Worm (Caenorhabditis elegans) whole organism, L1 larva: ENCODE measurements around the gene brap-2.

ENCODE experiments used
- C34B4.2 ChIP-seq: sonication (generic microtip); optimal IDR thresholded peaks from 2 replicates; lab custom pipeline; 2017; ENCODE audit warnings: mild to moderate bottlenecking, missing genetic modification characterization, missing compliant biosample characterization
- F16B12.6 ChIP-seq: fragments of 150-350 bp; optimal IDR thresholded peaks from 2 replicates; lab custom pipeline; 2014; ENCODE audit warnings: missing biosample characterization, missing genetic modification characterization
- blmp-1 ChIP-seq: fragments of 150-350 bp; optimal IDR thresholded peaks from 2 replicates; lab custom pipeline; 2014; ENCODE audit warnings: missing biosample characterization, missing genetic modification characterization
- ceh-8 ChIP-seq: fragments of 200-800 bp; sonication (Bioruptor generic); optimal IDR thresholded peaks from 2 replicates; lab custom pipeline; 2018; ENCODE audit warnings: mild to moderate bottlenecking, missing genetic modification characterization, moderate library complexity, missing compliant biosample characterization
- ceh-82 ChIP-seq, 3 experiments: fragments of 150-350 bp in 1 of 3; sonication (generic microtip) in 2 of 3; optimal IDR thresholded peaks; 2 replicates each; lab custom pipeline; 2014 to 2017; ENCODE audit warnings: missing biosample characterization in 3 of 3, missing genetic modification characterization in 3 of 3
- dpl-1 ChIP-seq, 3 experiments: fragments of 150-350 bp in 2 of 3; sonication (generic microtip) in 1 of 3; optimal IDR thresholded peaks; 2 replicates each; lab custom pipeline; 2014 to 2017; ENCODE audit warnings: missing biosample characterization in 3 of 3, missing genetic modification characterization in 3 of 3, missing genetic modification reagents in 3 of 3
- efl-1 ChIP-seq, 4 experiments: fragments of 150-350 bp; optimal IDR thresholded peaks in 3 of 4; peaks in 1 of 4; 1 replicate in 1 of 4; 2 replicates in 3 of 4; lab custom pipeline; 2014; ENCODE audit warnings: missing biosample characterization in 2 of 4, missing genetic modification characterization in 2 of 4, missing genetic modification reagents in 2 of 4
- elt-2 ChIP-seq: sonication (generic microtip); optimal IDR thresholded peaks from 2 replicates; lab custom pipeline; 2016; ENCODE audit warnings: missing genetic modification characterization, mild to moderate bottlenecking, inconsistent platforms, missing compliant biosample characterization, missing genetic modification reagents
- elt-3 ChIP-seq, 6 experiments: fragments of 150-350 bp in 1 of 6; sonication (generic microtip); optimal IDR thresholded peaks; 2 replicates each; lab custom pipeline; 2017 to 2018; ENCODE audit warnings: missing biosample characterization in 6 of 6, missing genetic modification characterization in 6 of 6, inconsistent platforms in 1 of 6
- fkh-10 ChIP-seq: sonication (generic microtip); optimal IDR thresholded peaks from 2 replicates; lab custom pipeline; 2017; ENCODE audit warnings: missing biosample characterization, missing genetic modification reagents, missing genetic modification characterization
- hlh-17 ChIP-seq: fragments of 200-800 bp; sonication (Bioruptor generic); optimal IDR thresholded peaks from 2 replicates; lab custom pipeline; 2018; ENCODE audit warnings: missing genetic modification characterization, mild to moderate bottlenecking, missing compliant biosample characterization, moderate library complexity, borderline replicate concordance
- lin-39 ChIP-seq: fragments of 150-350 bp; optimal IDR thresholded peaks from 2 replicates; lab custom pipeline; 2014; ENCODE audit warnings: missing biosample characterization, missing genetic modification reagents, missing genetic modification characterization
- lir-3 ChIP-seq: sonication (generic microtip); optimal IDR thresholded peaks from 2 replicates; lab custom pipeline; 2016; ENCODE audit warnings: mild to moderate bottlenecking, missing genetic modification characterization, moderate library complexity, missing compliant biosample characterization; ENCODE audit not compliant: poor library complexity
- nhr-11 ChIP-seq: fragments of 150-350 bp; optimal IDR thresholded peaks from 2 replicates; lab custom pipeline; 2014; ENCODE audit warnings: missing biosample characterization, missing genetic modification characterization
- nhr-19 ChIP-seq: fragments of 200-800 bp; sonication (Bioruptor generic); conservative IDR thresholded peaks from 2 replicates; pipeline ENCODE4 v1.3.6; 2022; ENCODE audit warnings: missing genetic modification characterization, missing compliant biosample characterization
- nhr-84 ChIP-seq: sonication (generic microtip); optimal IDR thresholded peaks from 2 replicates; lab custom pipeline; 2017; ENCODE audit warnings: missing biosample characterization, missing genetic modification characterization
- nhr-85 ChIP-seq: sonication (generic microtip); peaks from one replicate; lab custom pipeline; 2016; ENCODE audit warnings: missing genetic modification characterization, inconsistent platforms, missing compliant biosample characterization
- pag-3 ChIP-seq: sonication (generic microtip); optimal IDR thresholded peaks from 2 replicates; lab custom pipeline; 2017; ENCODE audit warnings: missing genetic modification characterization, mild to moderate bottlenecking, missing compliant biosample characterization, antibody characterized with exemption, borderline replicate concordance; ENCODE audit not compliant: insufficient read depth
- pqm-1 ChIP-seq: sonication (generic microtip); optimal IDR thresholded peaks from 3 replicates; lab custom pipeline; 2017; ENCODE audit warnings: missing biosample characterization, missing genetic modification characterization
- swsn-7 ChIP-seq: sonication (generic microtip); optimal IDR thresholded peaks from 2 replicates; lab custom pipeline; 2016; ENCODE audit warnings: missing genetic modification characterization, missing compliant biosample characterization
- unc-130 ChIP-seq: fragments of 150-350 bp; optimal IDR thresholded peaks from 2 replicates; lab custom pipeline; 2017; ENCODE audit warnings: missing biosample characterization, missing genetic modification characterization, inconsistent platforms
- unc-62 ChIP-seq: fragments of 150-350 bp; optimal IDR thresholded peaks from 2 replicates; lab custom pipeline; 2014; ENCODE audit warnings: missing biosample characterization, missing genetic modification reagents, missing genetic modification characterization
- unc-86 ChIP-seq: sonication (generic microtip); optimal IDR thresholded peaks from 2 replicates; lab custom pipeline; 2016; ENCODE audit warnings: missing genetic modification characterization, missing compliant biosample characterization
- ztf-11 ChIP-seq, 2 experiments: sonication (generic microtip); optimal IDR thresholded peaks; 2 replicates each; lab custom pipeline; 2016 to 2017; ENCODE audit warnings: missing genetic modification characterization in 2 of 2, missing biosample characterization in 1 of 2, missing compliant biosample characterization in 1 of 2

Gene brap-2

DNA sequence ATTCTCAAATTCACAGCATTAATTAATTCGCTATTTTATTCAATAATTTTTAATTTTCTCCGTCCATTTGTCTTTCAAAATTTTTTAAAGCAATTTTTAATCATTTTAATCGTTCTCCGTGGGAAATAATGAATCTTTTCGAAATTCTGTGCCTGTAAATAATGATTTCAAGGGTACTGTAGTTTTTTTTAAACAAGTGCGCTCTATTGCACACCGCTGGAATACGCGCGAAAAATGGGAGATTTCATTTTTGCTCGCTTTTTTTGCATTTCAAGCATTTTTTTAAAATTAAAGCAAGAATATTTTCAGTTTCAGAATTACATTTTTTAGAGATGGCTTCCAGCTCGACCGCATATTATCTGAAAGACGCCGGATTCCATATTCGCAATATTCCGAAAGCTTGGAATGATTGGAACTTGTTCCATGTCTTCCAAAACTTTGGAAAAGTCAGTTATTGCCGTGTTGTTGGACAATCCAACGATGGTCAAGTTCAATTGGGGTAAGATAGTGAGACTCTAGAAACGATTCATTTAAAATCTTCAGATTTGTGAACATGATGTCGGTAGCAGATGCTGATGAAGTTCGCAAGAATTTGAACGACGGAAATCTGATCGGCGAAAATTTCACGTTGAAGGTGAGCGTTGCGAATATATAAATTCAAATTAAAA is 28.1 kb upstream of the brap-2 start, which contains the start of gene tofu-6 (continued):
- TF ChIP-seq nhr-19 (no peak), pag-3 (no peak), dpl-1 (GFP tag; optimal IDR thresholded peaks at IDR 0.05; lab: Kevin White, UChicago) (peak; percentile 55 to 80 (median 62)), unc-62 (GFP tag; lab: Kevin White, UChicago) (no peak), lin-39 (no peak)

DNA sequence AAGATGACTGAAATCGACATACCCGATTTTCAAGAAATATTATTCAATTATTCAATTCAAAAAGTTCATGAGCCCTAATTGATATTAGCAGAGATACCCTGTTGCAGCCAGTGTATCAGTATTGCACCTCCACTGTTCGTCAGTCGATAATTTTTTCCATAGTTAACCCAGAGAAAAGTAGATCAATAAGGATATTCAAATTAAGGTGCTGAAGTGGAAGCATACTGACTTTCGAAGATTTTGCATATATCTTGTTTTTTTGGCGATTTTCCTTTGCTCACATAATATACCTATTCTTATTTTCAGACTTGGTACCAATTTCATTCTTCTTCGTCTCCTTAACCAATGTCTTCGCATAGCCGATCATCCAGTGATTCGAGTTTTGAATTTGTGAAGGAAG is 25.9 kb upstream of the brap-2 start, which contains the start of gene EEED8.15:
Gene EEED8.15 (plus strand): TSS at position 301 of the 400 bp plus-strand sequence.
- TF ChIP-seq nhr-11 (tag; lab: Kevin White, UChicago) (no peak), nhr-85 (no peak), elt-2 (tag; lab: Kevin White, UChicago) (no peak), unc-86 (tag; lab: Kevin White, UChicago) (no peak), swsn-7 (tag; lab: Kevin White, UChicago) (no peak), ztf-11 (tag; optimal IDR thresholded peaks at IDR 0.05; lab: Kevin White, UChicago) (no peak), pqm-1 (no peak), fkh-10 (GFP tag; lab: Kevin White, UChicago) (no peak)

DNA sequence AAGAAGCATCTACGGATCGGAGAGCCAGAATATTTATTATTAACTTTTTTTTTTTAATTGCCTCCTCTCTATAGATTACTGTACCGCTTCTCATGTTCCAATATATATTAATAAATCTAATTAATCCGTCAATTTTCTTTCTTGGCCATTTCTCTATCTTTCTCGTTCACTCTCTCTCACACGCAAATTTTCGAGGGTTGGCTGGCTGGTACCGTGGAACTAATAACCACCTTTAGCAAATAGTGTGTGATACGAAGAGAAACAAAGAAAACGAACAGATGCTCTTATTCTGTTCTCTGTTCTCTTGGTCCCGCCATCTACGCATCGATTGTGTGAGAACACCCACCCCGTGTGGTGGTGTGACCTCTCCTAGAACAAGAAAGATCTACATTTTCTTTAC is 25.3 kb upstream of the brap-2 start:
- no peak for TF ChIP-seq nhr-85
- no peak for TF ChIP-seq ceh-8 (GFP tag; lab: Kevin White, UChicago)

DNA sequence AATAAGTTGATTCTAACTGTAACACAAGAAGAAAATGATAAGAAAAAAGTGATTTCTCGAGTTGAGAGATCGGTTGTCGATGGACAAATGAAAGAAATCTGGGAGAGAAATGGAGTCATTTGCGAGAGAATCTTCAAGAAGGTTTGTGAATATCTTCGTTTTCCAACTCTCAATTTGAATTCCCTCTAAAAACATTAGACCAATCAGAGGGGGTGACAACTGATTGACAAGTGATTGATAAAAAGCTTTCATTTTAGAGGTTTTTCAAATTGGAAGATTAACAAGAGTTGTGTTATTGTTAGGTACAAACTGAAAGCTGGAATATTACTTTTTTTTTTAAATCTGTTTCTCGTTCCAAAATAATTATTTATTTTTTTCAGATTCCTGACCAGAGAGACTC is 24.9 kb upstream of the brap-2 start:
- no peak for TF ChIP-seq hlh-17 (GFP tag; lab: Kevin White, UChicago)
- TF ChIP-seq efl-1 (optimal IDR thresholded peaks at IDR 0.05; lab: Kevin White, UChicago), result no peak
- TF ChIP-seq efl-1 (GFP tag; optimal IDR thresholded peaks at IDR 0.05 in 1 of 2; lab: Kevin White, UChicago), result peak in 1 of 2 experiments; percentile 23

DNA sequence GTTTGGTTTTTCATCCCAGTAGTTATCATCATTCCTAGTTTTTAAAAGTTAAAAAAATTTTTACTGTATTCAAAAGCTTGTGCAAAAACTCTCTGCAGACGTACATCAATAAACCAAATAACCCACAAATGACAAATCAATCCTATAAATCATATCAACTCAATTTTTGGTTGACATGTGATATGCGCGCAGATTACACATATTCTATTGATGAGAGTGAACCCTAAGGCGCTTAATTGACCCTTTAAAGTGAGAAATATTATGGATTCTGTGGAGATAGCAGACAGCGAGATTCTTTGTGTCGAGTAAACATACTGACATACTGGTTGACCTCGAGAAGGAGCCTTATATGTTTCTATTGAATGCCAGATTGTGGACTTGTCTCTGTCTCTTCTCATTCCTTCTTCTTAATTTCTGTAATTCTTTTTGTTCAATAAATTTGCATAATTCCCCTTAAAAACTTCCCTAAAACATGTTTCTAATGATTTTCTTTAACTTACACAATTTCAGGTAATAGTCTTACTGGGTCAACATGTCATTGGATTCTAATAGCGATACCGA is 23.3 kb upstream of the brap-2 start, which contains the start of gene EEED8.2:
Gene EEED8.2 (plus strand): TSS at position 511 of the 561 bp plus-strand sequence.
- TF ChIP-seq nhr-11 (tag; lab: Kevin White, UChicago) (no peak), blmp-1 (tag; lab: Kevin White, UChicago) (peak; percentile 14), elt-3 (tag; optimal IDR thresholded peaks at IDR 0.05; lab: Kevin White, UChicago) (peak in 1 of 6 experiments; percentile 2)

DNA sequence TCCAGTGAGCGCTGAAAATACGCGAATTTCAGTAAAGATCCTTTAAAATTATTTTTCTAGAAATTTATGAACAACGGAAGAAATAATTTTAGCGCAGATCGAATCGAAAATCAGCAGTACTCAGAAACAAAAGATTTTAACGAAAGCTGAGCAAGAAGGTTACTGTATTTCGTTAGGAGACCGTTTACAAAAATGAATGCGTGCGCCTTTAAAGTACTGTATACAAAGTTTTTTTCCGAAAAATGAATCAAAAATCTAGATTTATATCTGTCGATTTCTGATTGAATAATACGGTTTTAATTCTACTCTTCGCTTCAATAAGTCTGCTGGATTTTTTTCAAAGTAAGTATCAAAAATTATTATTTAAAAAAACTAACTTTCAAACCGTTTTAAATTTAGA is 21.1 kb upstream of the brap-2 start, which contains the start of the genes EEED8.14 and EEED8.3:
Gene EEED8.14 (minus strand): TSS at position 13 of the 400 bp plus-strand sequence.
Gene EEED8.3 (plus strand): TSS at position 237 of the 400 bp plus-strand sequence.
- TF ChIP-seq nhr-84 (tag; lab: Kevin White, UChicago) (no peak), lir-3 (tag; lab: Kevin White, UChicago) (no peak), ceh-82 (tag; optimal IDR thresholded peaks at IDR 0.05; lab: Kevin White, UChicago) (no peak), unc-130 (tag; lab: Kevin White, UChicago) (no peak), C34B4.2 (tag; lab: Kevin White, UChicago) (no peak), F16B12.6 (tag; lab: Kevin White, UChicago) (no peak)

DNA sequence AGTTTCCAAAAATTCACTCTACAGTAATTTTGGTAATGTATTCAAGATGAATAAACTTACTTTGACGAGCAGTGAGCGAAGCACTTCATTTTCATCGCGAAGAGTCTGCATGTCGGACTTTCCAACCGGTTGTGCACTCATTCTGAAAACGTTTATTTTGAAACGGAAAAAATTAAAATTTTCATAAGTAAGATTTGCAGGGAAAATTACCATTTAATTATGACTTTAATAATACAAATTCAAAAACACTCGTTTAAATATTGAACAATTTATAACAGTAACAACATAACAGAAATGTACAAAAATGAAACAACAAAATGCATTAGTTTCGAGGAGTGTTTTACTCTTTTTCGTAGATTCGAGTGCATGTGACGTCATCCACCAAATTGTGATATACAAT is 19.5 kb upstream of the brap-2 start, which contains the start of the genes EEED8.13 and EEED8.18:
Gene EEED8.13 (minus strand): TSS at position 101 of the 400 bp plus-strand sequence.
Gene EEED8.18 (minus strand): TSS at position 144 of the 400 bp plus-strand sequence.
- TF ChIP-seq blmp-1 (tag; lab: Kevin White, UChicago), result no peak
